Worm (Caenorhabditis elegans) whole organism, dauer: ENCODE results near the gene bgnt-1.5.

Experiments
- unc-62 ChIP-seq: sonication (generic microtip); optimal IDR thresholded peaks from 2 replicates; lab custom pipeline; 2017; ENCODE audit warnings: missing biosample characterization, missing genetic modification reagents, missing genetic modification characterization

bgnt-1.5 gene

DNA sequence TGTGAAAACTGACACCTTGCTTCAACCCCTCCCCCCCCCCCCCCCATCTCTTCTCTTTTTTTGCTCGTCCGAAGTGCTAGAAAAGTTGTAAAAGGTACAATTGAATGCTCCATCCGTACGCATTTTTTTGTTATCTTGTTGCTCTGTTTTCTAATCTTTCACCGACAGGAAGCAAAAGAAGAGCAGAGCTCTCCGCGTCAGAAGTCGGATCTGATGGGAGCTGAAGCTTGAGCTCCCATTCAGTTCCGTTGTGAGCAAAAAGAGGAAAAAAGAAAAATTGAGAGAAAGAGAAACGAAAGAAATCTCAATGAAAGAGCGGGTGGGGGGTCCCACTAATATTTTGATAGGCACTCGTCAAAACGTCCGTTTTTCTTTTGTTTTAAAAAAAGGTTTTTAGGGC lies 25.2 kb downstream of the bgnt-1.5 start:
- no peak for TF ChIP-seq unc-62 (GFP tag; lab: Kevin White, UChicago)

ce11 chrX:13206011-13206410 lies 26.1 kb downstream of the bgnt-1.5 start:
- no peak for TF ChIP-seq unc-62 (GFP tag; lab: Kevin White, UChicago)

ce11 chrX:13202312-13202711 lies 29.8 kb downstream of the bgnt-1.5 start:
- TF ChIP-seq unc-62 (GFP tag; lab: Kevin White, UChicago), result no peak

DNA sequence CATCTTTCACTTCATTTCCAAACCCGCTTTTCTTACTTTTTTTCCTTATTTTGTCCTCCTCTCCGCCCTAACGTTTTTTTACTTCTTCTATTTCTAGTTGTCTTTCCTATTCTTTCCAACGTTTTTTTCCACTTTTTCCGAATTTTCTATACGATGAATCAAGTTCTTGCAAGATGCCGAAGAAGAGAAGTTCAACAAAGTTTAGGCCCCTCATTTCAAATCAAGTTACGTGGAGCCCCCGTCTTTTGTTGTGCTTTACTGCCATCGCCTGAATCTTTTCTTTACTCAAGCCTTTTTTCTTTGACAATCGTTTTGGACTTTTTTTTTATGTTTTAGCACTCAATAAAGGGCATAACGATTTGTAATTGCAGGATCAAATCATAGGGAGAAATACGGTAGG lies 30.8 kb downstream of the bgnt-1.5 start, which contains the start of gene unc-9:
TSS of gene unc-9 (plus strand) at position 370 of the 400 bp plus-strand sequence.
- no peak for TF ChIP-seq unc-62 (GFP tag; lab: Kevin White, UChicago)

DNA sequence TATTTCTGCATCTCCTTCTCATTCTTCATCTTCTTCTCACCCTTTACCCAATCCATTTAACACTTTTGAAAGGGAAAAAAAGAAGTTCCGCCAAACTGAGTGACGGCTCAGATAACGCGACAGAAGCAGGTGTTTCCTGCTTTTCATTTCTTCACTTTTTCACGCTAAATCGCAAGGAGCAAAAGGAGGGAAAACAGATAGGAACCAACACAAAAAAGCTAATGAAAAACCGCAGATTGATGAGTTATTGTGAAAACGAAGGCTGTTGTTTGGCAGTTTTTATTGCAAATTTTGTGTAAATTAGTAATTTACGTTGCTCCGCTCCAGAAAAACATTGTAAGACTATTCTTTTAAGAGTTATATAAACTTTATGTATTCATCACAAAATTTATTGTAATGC lies 31.8 kb downstream of the bgnt-1.5 start:
- TF ChIP-seq unc-62 (GFP tag; lab: Kevin White, UChicago), result no peak

- no peak for TF ChIP-seq unc-62 (GFP tag; lab: Kevin White, UChicago)
Measured at ce11 chrX:13198134-13198533, 34.0 kb downstream of the bgnt-1.5 start.

DNA sequence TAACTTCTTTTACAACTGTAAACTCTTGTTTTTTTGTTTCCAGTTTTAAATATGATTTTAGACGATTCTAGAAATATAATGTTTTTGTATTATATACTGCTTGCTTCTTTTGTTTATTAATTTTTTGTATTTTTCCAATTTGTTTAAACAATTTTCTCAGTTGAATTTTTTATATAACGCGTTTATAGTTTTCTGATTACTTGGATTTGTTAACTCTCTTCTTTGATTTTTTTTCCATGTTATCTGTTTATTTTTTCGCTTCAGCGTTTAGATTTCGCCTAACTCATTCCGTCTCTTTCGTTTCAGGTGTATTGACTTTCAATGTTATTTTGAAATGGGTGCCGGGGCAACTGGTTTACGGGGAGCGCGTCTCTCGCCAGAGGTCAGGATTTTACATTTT lies 41.2 kb downstream of the bgnt-1.5 start, which contains the start of gene gpa-6:
TSS of gene gpa-6 (plus strand) at position 301 of the 400 bp plus-strand sequence.
- no peak for TF ChIP-seq unc-62 (GFP tag; lab: Kevin White, UChicago)

ce11 chrX:13189861-13190260 lies 42.3 kb downstream of the bgnt-1.5 start, which contains the start of gene cwp-5:
Gene cwp-5 (minus strand): TSS chrX:13189961.
- no peak for TF ChIP-seq unc-62 (GFP tag; lab: Kevin White, UChicago)

ce11 chrX:13182012-13182411 lies 50.1 kb downstream of the bgnt-1.5 start:
- no peak for TF ChIP-seq unc-62 (GFP tag; lab: Kevin White, UChicago)
